Worm (Caenorhabditis elegans): Measurements from ENCODE around the gene C36C5.4.
A peak's percentile ranks its signal among the peaks of the same experiment; 100 is the strongest.

Gene C36C5.4

DNA sequence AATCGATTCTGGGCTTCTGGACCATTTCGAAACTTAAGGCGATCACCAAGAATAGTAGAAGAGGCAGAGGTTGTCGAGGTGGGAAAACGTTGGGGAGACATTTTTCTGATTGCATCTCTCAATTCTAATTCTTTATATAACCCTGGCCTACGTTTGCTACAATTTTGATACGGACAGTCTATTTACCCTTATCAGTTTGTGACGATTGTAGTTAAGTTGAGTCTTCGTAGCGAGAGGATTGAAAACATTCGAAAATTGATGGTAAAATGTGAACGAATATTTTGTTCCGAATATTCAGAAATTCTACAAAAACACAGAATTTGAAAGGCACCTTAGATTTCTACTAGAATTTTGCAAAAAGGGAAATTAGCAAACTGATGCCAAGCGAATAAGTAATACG is 38.7 kb upstream of the C36C5.4 start, which contains the start of gene Y73C8C.10:
TSS of gene Y73C8C.10 (minus strand) at position 101 of the 400 bp plus-strand sequence.
- TF ChIP-seq tbp1 (GFP tag; optimal IDR thresholded peaks at IDR 0.05), result no peak
- TF ChIP-seq gei-17 (GFP tag; optimal IDR thresholded peaks at IDR 0.05), result no peak
- no peak for TF ChIP-seq attf-5 (GFP tag; optimal IDR thresholded peaks at IDR 0.05)
- no peak for TF ChIP-seq F52B5.7 (tag; optimal IDR thresholded peaks at IDR 0.05)
- no peak for TF ChIP-seq T26A5.8 (tag; optimal IDR thresholded peaks at IDR 0.05)
- no peak for TF ChIP-seq atf-7 (tag; optimal IDR thresholded peaks at IDR 0.05)
- no peak for TF ChIP-seq mxl-1 (tag; optimal IDR thresholded peaks at IDR 0.05)
- TF ChIP-seq ceh-91 (GFP tag; IDR thresholded peaks at IDR 0.05), result no peak
- TF ChIP-seq ZK185.1 (tag; optimal IDR thresholded peaks at IDR 0.05; ENCODE audit: poor library complexity, severe bottlenecking), result no peak
- no peak for TF ChIP-seq hrde-1 (tag; optimal IDR thresholded peaks at IDR 0.05; ENCODE audit: borderline replicate concordance)
- TF ChIP-seq cebp-2 (GFP tag; IDR thresholded peaks at IDR 0.05), result no peak
- no peak for TF ChIP-seq egl-18 (GFP tag; IDR thresholded peaks at IDR 0.05)
- TF ChIP-seq Y53G8AR.9 (GFP tag; conservative IDR thresholded peaks at IDR 0.05), result no peak
- TF ChIP-seq lag-1 (GFP tag; IDR thresholded peaks at IDR 0.05), result no peak
- no peak for TF ChIP-seq D2030.7 (GFP tag; IDR thresholded peaks at IDR 0.05)
- no peak for TF ChIP-seq lsl-1 (GFP tag; optimal IDR thresholded peaks at IDR 0.05)
- no peak for TF ChIP-seq bed-1 (GFP tag; IDR thresholded peaks at IDR 0.05)
- TF ChIP-seq F57C9.4 (tag; optimal IDR thresholded peaks at IDR 0.05), result no peak
- no peak for TF ChIP-seq ztf-3 (GFP tag; optimal IDR thresholded peaks at IDR 0.05)
- TF ChIP-seq athp-1 (tag; optimal IDR thresholded peaks at IDR 0.05), result no peak

ce11 chrV:3128803-3129202 is 37.6 kb upstream of the C36C5.4 start, which contains the start of gene tat-6:
tat-6 (plus strand) TSS chrV:3129103.
- TF ChIP-seq ztf-28 (GFP tag; IDR thresholded peaks at IDR 0.05) (no peak), F55B11.4 (tag; optimal IDR thresholded peaks at IDR 0.05; ENCODE audit: borderline replicate concordance, insufficient read depth) (no peak), madf-8 (GFP tag; conservative IDR thresholded peaks at IDR 0.05) (no peak), C06A6.2 (GFP tag; conservative IDR thresholded peaks at IDR 0.05) (no peak), hsf-1 (GFP tag; IDR thresholded peaks at IDR 0.05) (no peak), lin-54 (GFP tag; optimal IDR thresholded peaks at IDR 0.05) (no peak), K11D2.4 (GFP tag; IDR thresholded peaks at IDR 0.05) (no peak), lin-26 (GFP tag; IDR thresholded peaks at IDR 0.05) (no peak), aptf-3 (GFP tag; IDR thresholded peaks at IDR 0.05) (no peak), Y56A3A.18 (GFP tag; IDR thresholded peaks at IDR 0.05) (no peak), mel-28 (tag; optimal IDR thresholded peaks at IDR 0.05; ENCODE audit: borderline replicate concordance) (no peak), snpc-4 (GFP tag; optimal IDR thresholded peaks at IDR 0.05) (no peak), snpc-4 (tag; optimal IDR thresholded peaks at IDR 0.05) (no peak), nhr-80 (tag; optimal IDR thresholded peaks at IDR 0.05) (no peak), F52B5.7 (tag; optimal IDR thresholded peaks at IDR 0.05) (no peak), ztf-18 (tag; optimal IDR thresholded peaks at IDR 0.05) (no peak), B0019.2 (GFP tag; conservative IDR thresholded peaks at IDR 0.05) (no peak), lag-1 (GFP tag; IDR thresholded peaks at IDR 0.05) (no peak), nhr-179 (tag; optimal IDR thresholded peaks at IDR 0.05) (no peak), sdz-38 (tag; optimal IDR thresholded peaks at IDR 0.05) (no peak)

DNA sequence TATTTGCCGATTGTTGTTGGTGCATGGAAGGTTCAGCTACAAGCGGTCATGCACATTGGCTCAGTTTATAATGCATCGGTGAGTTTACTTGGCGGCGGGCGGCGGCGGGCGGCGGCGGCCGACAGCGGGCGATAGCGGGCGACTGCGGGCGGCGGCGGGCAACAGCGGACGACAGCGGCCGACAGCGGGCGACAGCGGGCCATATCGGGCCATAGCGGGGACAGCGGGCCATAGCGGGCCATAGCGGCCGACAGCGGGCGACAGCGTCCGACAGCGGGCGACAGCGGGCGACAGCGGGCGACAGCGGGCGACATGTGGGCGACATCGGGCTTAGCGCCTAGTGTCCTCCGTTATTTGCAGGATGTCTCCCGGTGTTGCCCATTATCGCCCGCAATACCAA is 34.2 kb upstream of the C36C5.4 start:
- peak; percentile 97 for TF ChIP-seq zfh-2 (GFP tag; conservative IDR thresholded peaks at IDR 0.05)
- TF ChIP-seq ztf-22 (GFP tag; optimal IDR thresholded peaks at IDR 0.05), result no peak
- 0 out of 2 replicates have a peak, but pooled peaks have one; percentile 17 for TF ChIP-seq ztf-28 (GFP tag; IDR thresholded peaks at IDR 0.05)
- peak; percentile 38 for TF ChIP-seq F10E7.11 (tag; optimal IDR thresholded peaks at IDR 0.05)
- 0 out of 2 replicates have a peak, but pooled peaks have one; percentile 47 for TF ChIP-seq lin-26 (GFP tag; IDR thresholded peaks at IDR 0.05)
- TF ChIP-seq hmg-1.2 (GFP tag; IDR thresholded peaks at IDR 0.05), result no peak
- TF ChIP-seq bed-2 (GFP tag; IDR thresholded peaks at IDR 0.05), result peak; percentile 22; the same call in 1 of the 2 replicates
- peak; percentile 45; the same call in 1 of the 2 replicates for TF ChIP-seq sea-2 (GFP tag; IDR thresholded peaks at IDR 0.05)
- peak; percentile 13; the same call in 1 of the 2 replicates for TF ChIP-seq dox-1 (GFP tag; IDR thresholded peaks at IDR 0.05)
- TF ChIP-seq F57A8.1 (GFP tag; optimal IDR thresholded peaks at IDR 0.05), result no peak
- TF ChIP-seq chd-7 (tag; optimal IDR thresholded peaks at IDR 0.05), result no peak
- no peak for TF ChIP-seq T26A5.8 (tag; optimal IDR thresholded peaks at IDR 0.05)
- TF ChIP-seq rpc-1 (optimal IDR thresholded peaks at IDR 0.05), result no peak
- no peak for TF ChIP-seq rpc-1 (tag; optimal IDR thresholded peaks at IDR 0.05)

All from whole organism, young adult.